Worm (Caenorhabditis elegans): ENCODE results near the gene T07E3.3.

Gene T07E3.3

ce11 chrIII:6871067-6871466 lies 32.6 kb upstream of the T07E3.3 start:
- TF ChIP-seq hmg-4 (GFP tag; optimal IDR thresholded peaks at IDR 0.05) (no peak), tbx-11 (GFP tag; IDR thresholded peaks at IDR 0.05) (no peak), B0310.2 (tag; optimal IDR thresholded peaks at IDR 0.05) (no peak), flt-1 (GFP tag; IDR thresholded peaks at IDR 0.05) (no peak), pes-1 (GFP tag; IDR thresholded peaks at IDR 0.05) (no peak), F13C5.2 (tag; optimal IDR thresholded peaks at IDR 0.05) (no peak), tra-4 (tag; optimal IDR thresholded peaks at IDR 0.05) (no peak), ama-1 (optimal IDR thresholded peaks at IDR 0.05) (no peak), ceh-36 (tag; optimal IDR thresholded peaks at IDR 0.05) (no peak), tbx-37 (GFP tag; conservative IDR thresholded peaks at IDR 0.05) (no peak), hmbx-1 (tag; optimal IDR thresholded peaks at IDR 0.05) (no peak), ets-7 (tag; optimal IDR thresholded peaks at IDR 0.05) (no peak), aly-1 (tag; optimal IDR thresholded peaks at IDR 0.05) (no peak), hnd-1 (tag; optimal IDR thresholded peaks at IDR 0.05) (no peak), ceh-13 (GFP tag; optimal IDR thresholded peaks at IDR 0.05) (no peak), sea-1 (GFP tag; conservative IDR thresholded peaks at IDR 0.05) (no peak), scrt-1 (GFP tag; IDR thresholded peaks at IDR 0.05) (no peak)

- TF ChIP-seq ama-1 (optimal IDR thresholded peaks at IDR 0.05): no peak
- no peak for TF ChIP-seq sea-1 (GFP tag; conservative IDR thresholded peaks at IDR 0.05)
- no peak for TF ChIP-seq F13C5.2 (tag; optimal IDR thresholded peaks at IDR 0.05)
- no peak for TF ChIP-seq ceh-36 (tag; optimal IDR thresholded peaks at IDR 0.05)
- TF ChIP-seq pes-1 (GFP tag; IDR thresholded peaks at IDR 0.05): no peak
- TF ChIP-seq tbx-11 (GFP tag; IDR thresholded peaks at IDR 0.05): no peak
- no peak for TF ChIP-seq tra-4 (tag; optimal IDR thresholded peaks at IDR 0.05)
- TF ChIP-seq hmg-4 (GFP tag; optimal IDR thresholded peaks at IDR 0.05): no peak
- TF ChIP-seq scrt-1 (GFP tag; IDR thresholded peaks at IDR 0.05): no peak
- no peak for TF ChIP-seq hmbx-1 (tag; optimal IDR thresholded peaks at IDR 0.05)
Observed at ce11 chrIII:6871668-6872067, 32.0 kb upstream of the T07E3.3 start.

- TF ChIP-seq pes-1 (GFP tag; IDR thresholded peaks at IDR 0.05): no peak
- TF ChIP-seq hmg-4 (GFP tag; optimal IDR thresholded peaks at IDR 0.05): no peak
- no peak for TF ChIP-seq tbx-37 (GFP tag; conservative IDR thresholded peaks at IDR 0.05)
- no peak for TF ChIP-seq ets-7 (tag; optimal IDR thresholded peaks at IDR 0.05)
- no peak for TF ChIP-seq aly-1 (tag; optimal IDR thresholded peaks at IDR 0.05)
- no peak for TF ChIP-seq flt-1 (GFP tag; IDR thresholded peaks at IDR 0.05)
- TF ChIP-seq F13C5.2 (tag; optimal IDR thresholded peaks at IDR 0.05): no peak
- TF ChIP-seq scrt-1 (GFP tag; IDR thresholded peaks at IDR 0.05): no peak
- TF ChIP-seq hmbx-1 (tag; optimal IDR thresholded peaks at IDR 0.05): no peak
- no peak for TF ChIP-seq tbx-11 (GFP tag; IDR thresholded peaks at IDR 0.05)
Observed at ce11 chrIII:6872534-6873150, 31.0 kb upstream of the T07E3.3 start, which contains the start of gene K04C2.3. TSS of gene K04C2.3 (plus strand) at chrIII:6873089.

- TF ChIP-seq aly-1 (tag; optimal IDR thresholded peaks at IDR 0.05) (no peak), ceh-36 (tag; optimal IDR thresholded peaks at IDR 0.05) (no peak), flt-1 (GFP tag; IDR thresholded peaks at IDR 0.05) (no peak), hmg-4 (GFP tag; optimal IDR thresholded peaks at IDR 0.05) (no peak), scrt-1 (GFP tag; IDR thresholded peaks at IDR 0.05) (no peak), pes-1 (GFP tag; IDR thresholded peaks at IDR 0.05) (no peak), sea-1 (GFP tag; conservative IDR thresholded peaks at IDR 0.05) (no peak), hnd-1 (tag; optimal IDR thresholded peaks at IDR 0.05) (no peak), ama-1 (optimal IDR thresholded peaks at IDR 0.05) (no peak), tra-4 (tag; optimal IDR thresholded peaks at IDR 0.05) (no peak), B0310.2 (tag; optimal IDR thresholded peaks at IDR 0.05) (no peak), ets-7 (tag; optimal IDR thresholded peaks at IDR 0.05) (no peak)
Observed at ce11 chrIII:6873724-6874123, 30.0 kb upstream of the T07E3.3 start.

- TF ChIP-seq sea-1 (GFP tag; conservative IDR thresholded peaks at IDR 0.05) (no peak), ceh-36 (tag; optimal IDR thresholded peaks at IDR 0.05) (no peak), F13C5.2 (tag; optimal IDR thresholded peaks at IDR 0.05) (no peak), hmg-4 (GFP tag; optimal IDR thresholded peaks at IDR 0.05) (no peak)
Observed at ce11 chrIII:6880797-6881196, 22.9 kb upstream of the T07E3.3 start, which contains the start of gene K04C2.7. TSS of gene K04C2.7 (plus strand) at chrIII:6881097.

- no peak for TF ChIP-seq F13C5.2 (tag; optimal IDR thresholded peaks at IDR 0.05)
- TF ChIP-seq tbx-37 (GFP tag; conservative IDR thresholded peaks at IDR 0.05): no peak
- no peak for TF ChIP-seq tbx-11 (GFP tag; IDR thresholded peaks at IDR 0.05)
- no peak for TF ChIP-seq tra-4 (tag; optimal IDR thresholded peaks at IDR 0.05)
- no peak for TF ChIP-seq ceh-13 (GFP tag; optimal IDR thresholded peaks at IDR 0.05)
- no peak for TF ChIP-seq pes-1 (GFP tag; IDR thresholded peaks at IDR 0.05)
- no peak for TF ChIP-seq sea-1 (GFP tag; conservative IDR thresholded peaks at IDR 0.05)
- no peak for TF ChIP-seq B0310.2 (tag; optimal IDR thresholded peaks at IDR 0.05)
- TF ChIP-seq hmg-4 (GFP tag; optimal IDR thresholded peaks at IDR 0.05): no peak
- no peak for TF ChIP-seq scrt-1 (GFP tag; IDR thresholded peaks at IDR 0.05)
- no peak for TF ChIP-seq ceh-36 (tag; optimal IDR thresholded peaks at IDR 0.05)
- no peak for TF ChIP-seq hmbx-1 (tag; optimal IDR thresholded peaks at IDR 0.05)
- TF ChIP-seq aly-1 (tag; optimal IDR thresholded peaks at IDR 0.05): no peak
- no peak for TF ChIP-seq flt-1 (GFP tag; IDR thresholded peaks at IDR 0.05)
Observed at ce11 chrIII:6881745-6882144, 21.9 kb upstream of the T07E3.3 start.

ce11 chrIII:6884203-6884602 lies 19.5 kb upstream of the T07E3.3 start, which contains the start of gene med-2:
TSS of gene med-2 (plus strand) at chrIII:6884503.
- TF ChIP-seq sea-1 (GFP tag; conservative IDR thresholded peaks at IDR 0.05) (no peak), scrt-1 (GFP tag; IDR thresholded peaks at IDR 0.05) (no peak), tra-4 (tag; optimal IDR thresholded peaks at IDR 0.05) (no peak), ceh-36 (tag; optimal IDR thresholded peaks at IDR 0.05) (no peak), hnd-1 (tag; optimal IDR thresholded peaks at IDR 0.05) (no peak), ama-1 (optimal IDR thresholded peaks at IDR 0.05) (no peak), ets-7 (tag; optimal IDR thresholded peaks at IDR 0.05) (no peak), pes-1 (GFP tag; IDR thresholded peaks at IDR 0.05) (no peak), aly-1 (tag; optimal IDR thresholded peaks at IDR 0.05) (no peak), tbx-37 (GFP tag; conservative IDR thresholded peaks at IDR 0.05) (no peak), tbx-11 (GFP tag; IDR thresholded peaks at IDR 0.05) (no peak), F13C5.2 (tag; optimal IDR thresholded peaks at IDR 0.05) (no peak), B0310.2 (tag; optimal IDR thresholded peaks at IDR 0.05) (no peak), ceh-13 (GFP tag; optimal IDR thresholded peaks at IDR 0.05) (no peak), hmg-4 (GFP tag; optimal IDR thresholded peaks at IDR 0.05) (no peak), flt-1 (GFP tag; IDR thresholded peaks at IDR 0.05) (no peak), hmbx-1 (tag; optimal IDR thresholded peaks at IDR 0.05) (no peak)
